Fruit fly (Drosophila melanogaster): ENCODE results near the gene z.

dm6 chrX:2469843-2470442 is 22.4 kb downstream of the z start, which contains the start of gene boi:
- TF ChIP-seq woc (GFP tag; optimal IDR thresholded peaks at IDR 0.05) (no peak), psq (GFP tag; optimal IDR thresholded peaks at IDR 0.05) (no peak), Dif (GFP tag; optimal IDR thresholded peaks at IDR 0.05; ENCODE audit: partially characterized antibody) (peak; percentile 34), lola (GFP tag; optimal IDR thresholded peaks at IDR 0.05) (no peak), dl (GFP tag; optimal IDR thresholded peaks at IDR 0.05; ENCODE audit: insufficient read depth in 1 of 2, partially characterized antibody in 2 of 2) (peak in 1 of 2 experiments; percentile 5), CG32264 (GFP tag; optimal IDR thresholded peaks at IDR 0.05) (no peak), br (GFP tag; optimal IDR thresholded peaks at IDR 0.05) (no peak), dmrt93B (GFP tag; optimal IDR thresholded peaks at IDR 0.05) (no peak), Vsx2 (GFP tag; optimal IDR thresholded peaks at IDR 0.05; ENCODE audit: partially characterized antibody) (no peak)

All from whole organism, wandering third instar larva.